Worm (Caenorhabditis elegans) whole organism, L1 larva: ENCODE data around the gene ZK669.3.

ENCODE experiments used
- C04F5.9 ChIP-seq: sonication (generic microtip); optimal IDR thresholded peaks from 2 replicates; lab custom pipeline; 2016; ENCODE audit warnings: missing genetic modification characterization, missing compliant biosample characterization
- C16A3.4 ChIP-seq: fragments of 150-350 bp; optimal IDR thresholded peaks from 2 replicates; lab custom pipeline; 2014; ENCODE audit warnings: missing biosample characterization, missing genetic modification characterization
- F16B12.6 ChIP-seq: fragments of 150-350 bp; optimal IDR thresholded peaks from 2 replicates; lab custom pipeline; 2014; ENCODE audit warnings: missing biosample characterization, missing genetic modification characterization
- aha-1 ChIP-seq: fragments of 150-350 bp; optimal IDR thresholded peaks from 2 replicates; lab custom pipeline; 2014; ENCODE audit warnings: missing biosample characterization, missing genetic modification characterization
- alr-1 ChIP-seq: fragments of 200-800 bp; sonication (Bioruptor generic); optimal IDR thresholded peaks from 2 replicates; lab custom pipeline; 2018; ENCODE audit warnings: borderline replicate concordance, mild to moderate bottlenecking, missing genetic modification characterization, missing compliant biosample characterization
- aly-2 ChIP-seq: fragments of 150-350 bp; optimal IDR thresholded peaks from 2 replicates; lab custom pipeline; 2014; ENCODE audit warnings: missing biosample characterization, missing genetic modification characterization
- blmp-1 ChIP-seq: fragments of 150-350 bp; optimal IDR thresholded peaks from 2 replicates; lab custom pipeline; 2014; ENCODE audit warnings: missing biosample characterization, missing genetic modification characterization
- ceh-63 ChIP-seq: fragments of 200-800 bp; sonication (Bioruptor generic); optimal IDR thresholded peaks from 2 replicates; lab custom pipeline; 2018; ENCODE audit warnings: mild to moderate bottlenecking, missing genetic modification characterization, missing compliant biosample characterization
- dpl-1 ChIP-seq, 3 experiments: fragments of 150-350 bp in 2 of 3; sonication (generic microtip) in 1 of 3; optimal IDR thresholded peaks; 2 replicates each; lab custom pipeline; 2014 to 2017; ENCODE audit warnings: missing biosample characterization in 3 of 3, missing genetic modification characterization in 3 of 3, missing genetic modification reagents in 3 of 3
- efl-1 ChIP-seq, 4 experiments: fragments of 150-350 bp; optimal IDR thresholded peaks in 3 of 4; peaks in 1 of 4; 1 replicate in 1 of 4; 2 replicates in 3 of 4; lab custom pipeline; 2014; ENCODE audit warnings: missing biosample characterization in 2 of 4, missing genetic modification characterization in 2 of 4, missing genetic modification reagents in 2 of 4
- efl-3 ChIP-seq: fragments of 200-800 bp; sonication (Bioruptor generic); optimal IDR thresholded peaks from 2 replicates; lab custom pipeline; 2018; ENCODE audit warnings: mild to moderate bottlenecking, missing genetic modification characterization, missing compliant biosample characterization
- elt-3 ChIP-seq, 6 experiments: fragments of 150-350 bp in 1 of 6; sonication (generic microtip); optimal IDR thresholded peaks; 2 replicates each; lab custom pipeline; 2017 to 2018; ENCODE audit warnings: missing biosample characterization in 6 of 6, missing genetic modification characterization in 6 of 6, inconsistent platforms in 1 of 6
- fkh-8 ChIP-seq: sonication (generic microtip); optimal IDR thresholded peaks from 2 replicates; lab custom pipeline; 2016; ENCODE audit warnings: mild to moderate bottlenecking, missing genetic modification characterization, missing compliant biosample characterization
- fos-1 ChIP-seq: fragments of 150-350 bp; optimal IDR thresholded peaks from 2 replicates; lab custom pipeline; 2014; ENCODE audit warnings: missing biosample characterization, missing genetic modification characterization
- hlh-4 ChIP-seq: sonication (generic microtip); optimal IDR thresholded peaks from 2 replicates; lab custom pipeline; 2016; ENCODE audit warnings: mild to moderate bottlenecking, missing genetic modification characterization, missing compliant biosample characterization
- jun-1 ChIP-seq: fragments of 150-350 bp; optimal IDR thresholded peaks from 2 replicates; lab custom pipeline; 2014; ENCODE audit warnings: missing biosample characterization, missing genetic modification reagents, missing genetic modification characterization
- lin-13 ChIP-seq: fragments of 150-350 bp; optimal IDR thresholded peaks from 2 replicates; lab custom pipeline; 2014; ENCODE audit warnings: missing biosample characterization, missing genetic modification reagents, missing genetic modification characterization
- lin-14 ChIP-seq: fragments of 200-800 bp; sonication (Bioruptor generic); optimal IDR thresholded peaks from 2 replicates; lab custom pipeline; 2018; ENCODE audit warnings: mild to moderate bottlenecking, missing genetic modification characterization, moderate library complexity, missing compliant biosample characterization
- lin-39 ChIP-seq: fragments of 150-350 bp; optimal IDR thresholded peaks from 2 replicates; lab custom pipeline; 2014; ENCODE audit warnings: missing biosample characterization, missing genetic modification reagents, missing genetic modification characterization
- lsy-2 ChIP-seq, 2 experiments: fragments of 150-350 bp; optimal IDR thresholded peaks; 2 replicates each; lab custom pipeline; 2014; ENCODE audit warnings: missing biosample characterization in 2 of 2, missing genetic modification characterization in 2 of 2
- mab-9 ChIP-seq: fragments of 200-800 bp; sonication (Bioruptor generic); IDR thresholded peaks from 2 replicates; pipeline ENCODE4 v1.3.6; 2022; ENCODE audit warnings: missing genetic modification reagents, missing genetic modification characterization, missing compliant biosample characterization
- mdl-1 ChIP-seq, 2 experiments: fragments of 150-350 bp; optimal IDR thresholded peaks; 2 replicates each; lab custom pipeline; 2014 to 2017; ENCODE audit warnings: missing biosample characterization in 2 of 2, missing genetic modification characterization in 2 of 2, inconsistent platforms in 1 of 2
- nhr-19 ChIP-seq: fragments of 200-800 bp; sonication (Bioruptor generic); conservative IDR thresholded peaks from 2 replicates; pipeline ENCODE4 v1.3.6; 2022; ENCODE audit warnings: missing genetic modification characterization, missing compliant biosample characterization
- nhr-20 ChIP-seq: sonication (generic microtip); optimal IDR thresholded peaks from 2 replicates; lab custom pipeline; 2016; ENCODE audit warnings: mild to moderate bottlenecking, missing genetic modification characterization, missing compliant biosample characterization
- nhr-237 ChIP-seq: fragments of 150-350 bp; optimal IDR thresholded peaks from 2 replicates; lab custom pipeline; 2014; ENCODE audit warnings: missing biosample characterization, missing genetic modification characterization
- nhr-47 ChIP-seq: sonication (generic microtip); optimal IDR thresholded peaks from 2 replicates; lab custom pipeline; 2016; ENCODE audit warnings: mild to moderate bottlenecking, missing genetic modification characterization, moderate library complexity, missing compliant biosample characterization
- nhr-77 ChIP-seq: fragments of 150-350 bp; optimal IDR thresholded peaks from 2 replicates; lab custom pipeline; 2014; ENCODE audit warnings: missing biosample characterization, missing genetic modification characterization
- nhr-84 ChIP-seq: sonication (generic microtip); optimal IDR thresholded peaks from 2 replicates; lab custom pipeline; 2017; ENCODE audit warnings: missing biosample characterization, missing genetic modification characterization
- nhr-85 ChIP-seq: sonication (generic microtip); peaks from one replicate; lab custom pipeline; 2016; ENCODE audit warnings: missing genetic modification characterization, inconsistent platforms, missing compliant biosample characterization
- nhr-90 ChIP-seq: sonication (generic microtip); optimal IDR thresholded peaks from 2 replicates; lab custom pipeline; 2016; ENCODE audit warnings: mild to moderate bottlenecking, missing genetic modification characterization, missing compliant biosample characterization; ENCODE audit not compliant: poor library complexity
- pag-3 ChIP-seq: sonication (generic microtip); optimal IDR thresholded peaks from 2 replicates; lab custom pipeline; 2017; ENCODE audit warnings: missing genetic modification characterization, mild to moderate bottlenecking, missing compliant biosample characterization, antibody characterized with exemption, borderline replicate concordance; ENCODE audit not compliant: insufficient read depth
- pax-3 ChIP-seq: fragments of 200-800 bp; sonication (Bioruptor generic); optimal IDR thresholded peaks from 2 replicates; lab custom pipeline; 2018; ENCODE audit warnings: mild to moderate bottlenecking, missing genetic modification characterization, moderate library complexity, missing compliant biosample characterization
- skn-1 ChIP-seq: fragments of 150-350 bp; optimal IDR thresholded peaks from 2 replicates; lab custom pipeline; 2014; ENCODE audit warnings: missing biosample characterization, missing genetic modification characterization
- sptf-1 ChIP-seq: fragments of 150-350 bp; optimal IDR thresholded peaks from 2 replicates; lab custom pipeline; 2014; ENCODE audit warnings: missing biosample characterization, missing genetic modification characterization
- tbx-2 ChIP-seq: sonication (generic microtip); optimal IDR thresholded peaks from 2 replicates; lab custom pipeline; 2016; ENCODE audit warnings: missing genetic modification characterization, missing compliant biosample characterization
- vab-15 ChIP-seq: sonication (generic microtip); optimal IDR thresholded peaks from 2 replicates; lab custom pipeline; 2017; ENCODE audit warnings: missing genotype, mild to moderate bottlenecking, missing genetic modification characterization, missing compliant biosample characterization
- zip-4 ChIP-seq: fragments of 200-800 bp; sonication (Bioruptor generic); optimal IDR thresholded peaks from 2 replicates; lab custom pipeline; 2018; ENCODE audit warnings: mild to moderate bottlenecking, missing genetic modification characterization, moderate library complexity, missing compliant biosample characterization
- ztf-11 ChIP-seq, 2 experiments: sonication (generic microtip); optimal IDR thresholded peaks; 2 replicates each; lab custom pipeline; 2016 to 2017; ENCODE audit warnings: missing genetic modification characterization in 2 of 2, missing biosample characterization in 1 of 2, missing compliant biosample characterization in 1 of 2

Gene ZK669.3

ce11 chrII:7893648-7894047 is 47.3 kb upstream of the ZK669.3 start:
- TF ChIP-seq ceh-63 (GFP tag; lab: Kevin White, UChicago), result no peak
- TF ChIP-seq ztf-11 (tag; optimal IDR thresholded peaks at IDR 0.05; lab: Kevin White, UChicago), result no peak
- no peak for TF ChIP-seq nhr-47
- TF ChIP-seq dpl-1 (GFP tag; optimal IDR thresholded peaks at IDR 0.05; lab: Kevin White, UChicago), result no peak
- TF ChIP-seq nhr-85, result peak; percentile 43
- TF ChIP-seq elt-3 (tag; optimal IDR thresholded peaks at IDR 0.05; lab: Kevin White, UChicago), result no peak
- no peak for TF ChIP-seq pax-3 (tag; lab: Kevin White, UChicago)
- no peak for TF ChIP-seq lin-39 (tag; lab: Kevin White, UChicago)
- no peak for TF ChIP-seq efl-1 (optimal IDR thresholded peaks at IDR 0.05; lab: Kevin White, UChicago)
- peak in 1 of 2 experiments; percentile 48 for TF ChIP-seq efl-1 (GFP tag; optimal IDR thresholded peaks at IDR 0.05 in 1 of 2; lab: Kevin White, UChicago)
- no peak for TF ChIP-seq nhr-77 (tag; lab: Kevin White, UChicago)
- no peak for TF ChIP-seq lin-13
- no peak for TF ChIP-seq vab-15 (tag; lab: Kevin White, UChicago)
- no peak for TF ChIP-seq aha-1 (tag; lab: Kevin White, UChicago)
- TF ChIP-seq fos-1 (tag; lab: Kevin White, UChicago), result no peak
- no peak for TF ChIP-seq nhr-237 (tag; lab: Kevin White, UChicago)
- TF ChIP-seq, all 84 proteins: peak for 2

DNA sequence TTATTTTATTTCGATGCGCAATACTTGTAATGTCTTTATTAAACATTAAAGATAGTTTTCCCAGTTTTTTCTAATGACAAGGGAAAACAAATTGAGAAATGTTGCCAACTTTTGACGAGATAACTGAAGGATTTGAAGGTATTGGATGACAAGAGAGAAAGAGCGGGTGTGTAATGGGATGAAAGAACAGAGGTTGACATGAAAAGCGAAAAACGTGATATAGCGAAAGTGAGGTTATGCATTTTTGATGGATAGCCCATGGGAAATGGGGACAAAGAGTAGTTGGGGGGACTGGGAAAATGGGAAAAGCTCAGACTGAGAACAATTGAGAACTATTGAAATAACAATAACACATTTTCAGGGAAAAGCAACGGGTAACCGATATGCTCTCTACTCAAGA is 45.8 kb upstream of the ZK669.3 start:
- TF ChIP-seq nhr-19, result 0 out of 2 replicates have a peak, but pooled peaks have one; percentile 6
- no peak for TF ChIP-seq vab-15 (tag; lab: Kevin White, UChicago)
- peak; percentile 27 for TF ChIP-seq lin-14 (GFP tag; lab: Kevin White, UChicago)
- TF ChIP-seq lsy-2 (tag; optimal IDR thresholded peaks at IDR 0.05; lab: Kevin White, UChicago), result peak in 1 of 2 experiments; percentile 16
- TF ChIP-seq blmp-1 (tag; lab: Kevin White, UChicago), result peak; percentile 84
- no peak for TF ChIP-seq F16B12.6 (tag; lab: Kevin White, UChicago)
- no peak for TF ChIP-seq jun-1

DNA sequence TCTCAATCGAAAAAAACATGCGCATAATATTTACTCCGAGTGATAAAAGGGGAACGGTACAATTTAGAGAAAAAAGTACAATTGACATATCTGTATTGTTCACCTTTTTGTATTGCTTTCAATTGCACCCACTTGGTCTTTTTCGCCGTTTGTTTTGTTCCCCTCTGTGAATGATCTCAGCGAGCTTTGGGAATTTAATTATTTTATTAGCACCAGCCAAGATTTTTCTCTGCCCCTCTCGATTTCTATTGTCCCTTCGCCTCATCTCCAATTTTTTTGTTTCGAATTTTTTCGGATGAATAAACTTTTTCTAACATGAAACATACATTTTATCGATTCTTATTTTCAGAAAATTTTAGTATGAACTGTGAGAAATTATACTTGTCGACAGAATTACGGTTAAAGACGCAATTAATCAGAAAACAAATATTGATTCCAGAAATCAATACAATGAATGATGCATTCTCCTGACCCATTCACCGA is 40.7 kb upstream of the ZK669.3 start, which contains the start of gene rev-1:
Gene rev-1, plus strand, starts transcription at position 433 of the 483 bp plus-strand sequence.
- TF ChIP-seq ceh-63 (GFP tag; lab: Kevin White, UChicago), result no peak
- no peak for TF ChIP-seq tbx-2 (tag; lab: Kevin White, UChicago)
- no peak for TF ChIP-seq nhr-47
- no peak for TF ChIP-seq fkh-8 (tag; lab: Kevin White, UChicago)
- TF ChIP-seq skn-1 (tag; lab: Kevin White, UChicago), result no peak
- TF ChIP-seq lin-14 (GFP tag; lab: Kevin White, UChicago), result peak; percentile 31
- TF ChIP-seq nhr-237 (tag; lab: Kevin White, UChicago), result no peak
- TF ChIP-seq efl-1 (optimal IDR thresholded peaks at IDR 0.05; lab: Kevin White, UChicago), result no peak
- TF ChIP-seq efl-1 (GFP tag; optimal IDR thresholded peaks at IDR 0.05 in 1 of 2; lab: Kevin White, UChicago), result peak in 1 of 2 experiments; percentile 65
- peak; percentile 59 for TF ChIP-seq aly-2 (tag; lab: Kevin White, UChicago)
- no peak for TF ChIP-seq C16A3.4 (tag; lab: Kevin White, UChicago)
- no peak for TF ChIP-seq nhr-84

- no peak for TF ChIP-seq sptf-1 (tag; lab: Kevin White, UChicago)
- TF ChIP-seq mab-9 (GFP tag; lab: Robert Waterston, UW), result no peak
- no peak for TF ChIP-seq skn-1 (tag; lab: Kevin White, UChicago)
- TF ChIP-seq aha-1 (tag; lab: Kevin White, UChicago), result no peak
- TF ChIP-seq nhr-20, result no peak
- no peak for TF ChIP-seq efl-3 (GFP tag; lab: Kevin White, UChicago)
- TF ChIP-seq alr-1 (tag; lab: Kevin White, UChicago), result no peak
- TF ChIP-seq blmp-1 (tag; lab: Kevin White, UChicago), result no peak
- no peak for TF ChIP-seq hlh-4 (tag; lab: Kevin White, UChicago)
- no peak for TF ChIP-seq mdl-1 (tag; optimal IDR thresholded peaks at IDR 0.05; lab: Kevin White, UChicago)
- no peak for TF ChIP-seq lin-39 (tag; lab: Kevin White, UChicago)
- TF ChIP-seq zip-4 (GFP tag; lab: Kevin White, UChicago), result no peak
- TF ChIP-seq efl-1 (optimal IDR thresholded peaks at IDR 0.05; lab: Kevin White, UChicago), result no peak
- no peak for TF ChIP-seq efl-1 (GFP tag; optimal IDR thresholded peaks at IDR 0.05 in 1 of 2; lab: Kevin White, UChicago)
- no peak for TF ChIP-seq nhr-90
- TF ChIP-seq C04F5.9 (tag; lab: Kevin White, UChicago), result no peak
- no peak for TF ChIP-seq pag-3 (tag; lab: Kevin White, UChicago)
- TF ChIP-seq lsy-2 (tag; optimal IDR thresholded peaks at IDR 0.05; lab: Kevin White, UChicago), result no peak
- TF ChIP-seq, all 84 proteins: peak for 0
Observed at ce11 chrII:7900762-7901161, 40.2 kb upstream of the ZK669.3 start.
